1 fruit fly cellular context compared by ENCODE assay signal in the genomic region with DNA sequence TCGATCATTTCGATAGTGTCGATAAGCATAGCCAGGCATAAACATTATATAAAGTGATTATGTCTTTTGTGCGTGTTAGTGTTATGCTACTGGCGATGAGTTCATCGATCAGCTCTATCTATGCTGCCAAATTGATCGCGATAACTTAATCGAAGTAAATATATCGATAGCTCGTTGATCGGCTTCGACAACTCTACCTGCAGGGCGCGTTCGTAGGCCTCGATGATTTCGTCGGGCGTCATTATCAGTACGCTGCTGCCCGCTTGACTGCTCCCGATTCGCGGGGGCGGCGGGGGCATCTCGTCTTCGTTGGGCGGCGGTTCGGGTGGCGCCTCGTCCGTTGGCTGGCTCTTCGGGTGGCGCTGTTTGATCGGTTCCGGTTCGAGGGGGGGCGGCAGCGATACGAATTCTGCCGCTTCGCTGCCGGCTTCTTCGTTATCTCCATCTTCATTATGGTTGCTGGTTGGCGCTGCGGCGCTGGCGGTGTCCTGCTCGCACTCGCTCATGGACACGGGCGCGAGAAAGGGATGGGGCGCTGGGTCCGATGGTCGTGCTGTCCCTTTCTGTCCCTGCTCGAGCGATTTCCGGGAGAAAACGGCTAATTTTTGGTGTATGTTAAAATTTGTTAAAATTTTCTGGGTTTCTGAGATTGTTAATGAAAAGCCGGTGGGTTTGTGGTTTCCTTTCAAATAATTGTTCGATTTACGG.
TF ChIP-seq lines count a peak whose summit lies in the region.

A gene (minus strand): TSS at position 658 of the 708 bp plus-strand sequence.

TF ChIP-seq in whole organism, embryonic, 481 proteins besides CTCF, POLR2A, EP300 and RAD21 (continued from another document):
- TF ChIP-seq Drgx (GFP tag; IDR thresholded peaks at IDR 0.05; lab: Robert Waterston, UW) (peak; percentile 33; the same call in 1 of the 2 replicates), esg (GFP tag; conservative IDR thresholded peaks at IDR 0.05; lab: Robert Waterston, UW) (no peak), CG12236 (GFP tag; optimal IDR thresholded peaks at IDR 0.05; lab: Kevin White, UChicago) (no peak), CG15601 (tag; optimal IDR thresholded peaks at IDR 0.05; lab: Kevin White, UChicago) (peak; percentile 11), H2.0 (GFP tag; IDR thresholded peaks at IDR 0.05; lab: Robert Waterston, UW) (no peak), BEAF-32 (GFP tag; optimal IDR thresholded peaks at IDR 0.05; lab: Kevin White, UChicago) (peak; percentile 62), C15 (GFP tag; IDR thresholded peaks at IDR 0.05; lab: Robert Waterston, UW) (no peak), CG17802 (tag; optimal IDR thresholded peaks at IDR 0.05; lab: Kevin White, UChicago) (no peak), CG17328 (GFP tag; IDR thresholded peaks at IDR 0.05; lab: Robert Waterston, UW) (0 out of 2 replicates have a peak, but pooled peaks have one; percentile 29), chinmo (GFP tag; IDR thresholded peaks at IDR 0.05; lab: Robert Waterston, UW; ENCODE audit: partially characterized antibody) (peak; percentile 84), Trl (optimal IDR thresholded peaks at IDR 0.05; lab: Kevin White, UChicago) (no peak), Trl (GFP tag; optimal IDR thresholded peaks at IDR 0.05; lab: Kevin White, UChicago) (no peak), hkb (optimal IDR thresholded peaks at IDR 0.05; lab: Kevin White, UChicago) (no peak), hkb (GFP tag; IDR thresholded peaks at IDR 0.05; lab: Robert Waterston, UW) (peak; percentile 49), Opbp (GFP tag; IDR thresholded peaks at IDR 0.05; lab: Robert Waterston, UW; ENCODE audit: partially characterized antibody) (peak; percentile 61; the same call in 2 of the 3 replicates), CG10209 (GFP tag; optimal IDR thresholded peaks at IDR 0.05; lab: Kevin White, UChicago) (no peak), CG8924 (tag; optimal IDR thresholded peaks at IDR 0.05; lab: Kevin White, UChicago) (no peak), Dad (GFP tag; optimal IDR thresholded peaks at IDR 0.05; lab: Kevin White, UChicago) (no peak), CG11504 (tag; optimal IDR thresholded peaks at IDR 0.05; lab: Kevin White, UChicago) (no peak), GATAe (GFP tag; conservative IDR thresholded peaks at IDR 0.05; lab: Robert Waterston, UW) (peak; percentile 72), CG11456 (GFP tag; IDR thresholded peaks at IDR 0.05; lab: Robert Waterston, UW) (0 out of 3 replicates have a peak, but pooled peaks have one; percentile 47), tap (tag; optimal IDR thresholded peaks at IDR 0.05; lab: Kevin White, UChicago) (no peak)
